Worm (Caenorhabditis elegans): ENCODE results near the gene W04H10.1.
"Not testable (repeated sequence)": the region's sequence is repeated elsewhere in the genome, so short reads cannot be mapped to it uniquely, and the experiment has no call there.

W04H10.1 gene

DNA sequence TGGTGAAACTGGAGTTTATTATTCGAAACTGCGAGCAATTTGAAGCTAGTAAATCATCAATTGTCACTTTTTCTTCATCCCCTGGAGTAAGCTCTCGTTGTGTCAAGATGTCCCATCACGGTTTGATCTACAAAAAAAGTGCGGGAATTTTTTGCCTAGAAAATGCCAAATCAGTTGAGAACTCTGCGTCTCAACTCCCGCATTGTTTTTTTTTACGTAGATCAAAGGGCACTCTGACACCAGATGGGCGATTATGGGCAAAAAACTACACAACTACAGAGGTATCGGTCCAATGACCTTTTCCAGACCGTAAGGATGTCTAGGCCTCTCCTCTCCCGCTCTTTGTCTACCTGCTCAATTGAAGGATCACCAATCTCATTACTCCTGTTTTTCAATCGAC is 21.3 kb upstream of the W04H10.1 start, which contains the start of gene fbxb-34:
Gene fbxb-34 (plus strand): TSS at position 301 of the 400 bp plus-strand sequence.
- no peak for TF ChIP-seq lin-11 (tag; optimal IDR thresholded peaks at IDR 0.05)
- TF ChIP-seq nhr-23 (tag; optimal IDR thresholded peaks at IDR 0.05) = no peak
- no peak for TF ChIP-seq R02D3.7 (tag; optimal IDR thresholded peaks at IDR 0.05)
- no peak for TF ChIP-seq nhr-10 (tag; optimal IDR thresholded peaks at IDR 0.05)
- no peak for TF ChIP-seq egl-27 (tag; optimal IDR thresholded peaks at IDR 0.05)
- no peak for TF ChIP-seq nhr-21 (tag; optimal IDR thresholded peaks at IDR 0.05)

DNA sequence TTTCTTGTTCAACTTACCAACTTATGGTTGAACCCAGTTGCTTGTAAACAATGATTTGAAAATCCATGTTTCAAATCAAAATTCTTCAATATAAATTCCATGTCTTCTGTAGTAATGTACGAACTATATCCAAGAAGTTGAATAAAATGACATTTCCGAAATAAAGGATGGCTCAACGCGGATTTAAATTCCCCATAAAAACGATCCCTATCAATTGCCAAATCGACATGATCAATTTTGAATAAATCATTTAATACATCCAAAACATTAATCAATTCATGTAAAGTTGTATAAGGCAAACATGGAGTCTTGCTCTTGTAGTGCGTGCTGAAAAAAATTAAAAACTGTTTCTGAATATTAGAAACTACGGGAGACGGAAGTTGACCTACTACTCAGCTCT is 17.7 kb upstream of the W04H10.1 start, which contains the start of gene W08F4.10:
Gene W08F4.10 (minus strand): TSS at position 101 of the 400 bp plus-strand sequence.
- no peak for TF ChIP-seq unc-55 (GFP tag; optimal IDR thresholded peaks at IDR 0.05)
- TF ChIP-seq snpc-4 (tag; optimal IDR thresholded peaks at IDR 0.05) = no peak
- no peak for TF ChIP-seq nhr-21 (tag; optimal IDR thresholded peaks at IDR 0.05)
- no peak for TF ChIP-seq lsy-2 (tag; optimal IDR thresholded peaks at IDR 0.05)
- TF ChIP-seq F13H6.1 (tag; optimal IDR thresholded peaks at IDR 0.05) = no peak
- TF ChIP-seq fos-1 (tag; optimal IDR thresholded peaks at IDR 0.05) = no peak
- TF ChIP-seq mbf-1 (tag; optimal IDR thresholded peaks at IDR 0.05) = no peak
- TF ChIP-seq mdl-1 (tag; optimal IDR thresholded peaks at IDR 0.05) = no peak
- TF ChIP-seq sma-3 (GFP tag; optimal IDR thresholded peaks at IDR 0.05) = no peak
- no peak for TF ChIP-seq egl-27 (tag; optimal IDR thresholded peaks at IDR 0.05)
- TF ChIP-seq nhr-23 (tag; optimal IDR thresholded peaks at IDR 0.05) = no peak
- no peak for TF ChIP-seq dmd-4 (tag; optimal IDR thresholded peaks at IDR 0.05)
- no peak for TF ChIP-seq unc-39 (tag; optimal IDR thresholded peaks at IDR 0.05)
- TF ChIP-seq ztf-11 (tag; optimal IDR thresholded peaks at IDR 0.05) = no peak
- no peak for TF ChIP-seq nhr-129 (tag; optimal IDR thresholded peaks at IDR 0.05)
- TF ChIP-seq aly-2 (tag; optimal IDR thresholded peaks at IDR 0.05) = no peak
- TF ChIP-seq gmeb-1 (tag; optimal IDR thresholded peaks at IDR 0.05) = no peak
- no peak for TF ChIP-seq sem-4 (tag; optimal IDR thresholded peaks at IDR 0.05)
- no peak for TF ChIP-seq elt-1 (tag; optimal IDR thresholded peaks at IDR 0.05)
- TF ChIP-seq nhr-237 (tag; optimal IDR thresholded peaks at IDR 0.05) = no peak

DNA sequence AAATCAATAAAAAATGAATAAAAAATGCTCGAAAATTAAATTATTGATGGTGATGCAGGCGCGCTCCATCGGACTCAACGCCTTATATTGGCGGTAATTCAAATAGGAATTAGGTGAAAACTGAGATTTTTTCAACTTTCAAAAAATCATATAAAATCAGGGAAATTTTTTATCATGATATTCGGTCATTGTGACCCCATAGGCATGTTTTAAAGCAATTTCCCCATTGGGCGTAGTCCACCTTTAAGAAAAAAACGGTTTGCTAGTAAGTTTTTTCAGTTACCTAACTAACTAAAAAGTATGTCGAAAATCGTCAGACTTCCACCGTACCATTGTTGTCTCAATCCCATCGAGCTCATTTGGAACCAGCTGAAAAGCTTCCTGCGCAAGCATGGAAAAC is 15.6 kb upstream of the W04H10.1 start, which contains the start of gene W08F4.1:
Gene W08F4.1 (plus strand): TSS at position 301 of the 400 bp plus-strand sequence.
- TF ChIP-seq sma-3 (GFP tag; optimal IDR thresholded peaks at IDR 0.05); nhr-21 (tag; optimal IDR thresholded peaks at IDR 0.05); nhr-129 (tag; optimal IDR thresholded peaks at IDR 0.05): not testable (repeated sequence)

DNA sequence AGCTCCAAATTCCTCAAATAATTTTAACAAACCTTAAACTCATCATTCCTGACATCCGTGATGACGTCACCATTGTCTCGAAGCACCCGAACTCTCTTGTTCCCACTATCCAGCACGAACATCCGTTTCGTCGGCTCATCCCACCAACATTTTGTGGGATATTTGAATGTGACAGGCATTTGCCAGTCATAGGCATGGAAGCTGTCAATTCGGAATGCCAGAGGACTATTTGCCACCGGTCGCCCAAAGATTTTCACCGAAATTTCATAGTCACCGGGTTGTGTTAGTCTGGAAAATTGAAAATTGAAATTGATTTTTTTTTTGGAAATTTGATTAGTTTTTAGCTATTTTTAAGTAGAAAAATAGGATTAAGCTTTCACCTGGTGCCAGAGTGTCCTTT is 12.2 kb upstream of the W04H10.1 start:
- TF ChIP-seq dmd-4 (tag; optimal IDR thresholded peaks at IDR 0.05) (no peak), nhr-10 (tag; optimal IDR thresholded peaks at IDR 0.05) (no peak), mdl-1 (tag; optimal IDR thresholded peaks at IDR 0.05) (no peak), lin-39 (tag; optimal IDR thresholded peaks at IDR 0.05) (no peak), lin-11 (tag; optimal IDR thresholded peaks at IDR 0.05) (no peak), zag-1 (tag; optimal IDR thresholded peaks at IDR 0.05) (no peak), unc-62 (GFP tag; optimal IDR thresholded peaks at IDR 0.05) (no peak), ztf-11 (tag; optimal IDR thresholded peaks at IDR 0.05) (no peak), ZK546.5 (tag; optimal IDR thresholded peaks at IDR 0.05) (no peak), nhr-129 (tag; optimal IDR thresholded peaks at IDR 0.05) (no peak), peb-1 (tag; optimal IDR thresholded peaks at IDR 0.05) (no peak), crh-2 (tag; optimal IDR thresholded peaks at IDR 0.05) (no peak), Y55F3AM.14 (GFP tag; optimal IDR thresholded peaks at IDR 0.05) (no peak), lin-13 (GFP tag; optimal IDR thresholded peaks at IDR 0.05) (no peak), ama-1 (optimal IDR thresholded peaks at IDR 0.05) (no peak)

DNA sequence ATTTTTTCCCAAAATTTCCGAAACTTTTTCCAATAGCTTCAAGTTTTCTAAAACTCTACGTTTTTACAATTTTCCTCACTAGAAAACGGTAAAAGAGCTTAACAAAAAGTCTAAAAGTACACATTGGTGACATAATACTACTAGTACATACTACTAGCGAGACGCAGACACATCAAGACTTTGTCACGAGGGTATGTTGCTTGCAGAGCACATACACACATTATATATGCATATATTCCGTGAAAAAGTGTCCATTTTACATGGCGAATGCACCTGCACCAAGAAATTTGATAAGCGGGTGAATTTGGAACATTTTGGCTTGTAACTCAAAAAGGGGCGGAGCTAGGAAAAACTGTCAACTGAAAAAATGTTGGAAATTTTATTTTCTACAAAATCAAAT is 7.6 kb upstream of the W04H10.1 start:
- TF ChIP-seq Y55F3AM.14 (GFP tag; optimal IDR thresholded peaks at IDR 0.05) = no peak
- TF ChIP-seq mdl-1 (tag; optimal IDR thresholded peaks at IDR 0.05) = peak; percentile 10 to 67
- peak; percentile 79 for TF ChIP-seq unc-55 (GFP tag; optimal IDR thresholded peaks at IDR 0.05)
- TF ChIP-seq ztf-4 (tag; optimal IDR thresholded peaks at IDR 0.05) = no peak
- no peak for TF ChIP-seq ama-1 (optimal IDR thresholded peaks at IDR 0.05)
- TF ChIP-seq nhr-10 (tag; optimal IDR thresholded peaks at IDR 0.05) = no peak
- TF ChIP-seq nhr-12 (tag; optimal IDR thresholded peaks at IDR 0.05) = no peak
- no peak for TF ChIP-seq ceh-82 (tag; optimal IDR thresholded peaks at IDR 0.05)
- TF ChIP-seq egl-27 (tag; optimal IDR thresholded peaks at IDR 0.05) = peak; percentile 49
- TF ChIP-seq elt-1 (tag; optimal IDR thresholded peaks at IDR 0.05) = no peak
- TF ChIP-seq dmd-4 (tag; optimal IDR thresholded peaks at IDR 0.05) = no peak
- TF ChIP-seq nhr-129 (tag; optimal IDR thresholded peaks at IDR 0.05) = peak; percentile 74
- TF ChIP-seq mab-5 (tag; optimal IDR thresholded peaks at IDR 0.05) = peak; percentile 21
- TF ChIP-seq crh-2 (tag; optimal IDR thresholded peaks at IDR 0.05) = peak; percentile 58
- no peak for TF ChIP-seq unc-62 (GFP tag; optimal IDR thresholded peaks at IDR 0.05)
- peak in 1 of 2 experiments; percentile 65 for TF ChIP-seq lsy-2 (tag; optimal IDR thresholded peaks at IDR 0.05)
- TF ChIP-seq C34F6.9 (tag; optimal IDR thresholded peaks at IDR 0.05) = peak; percentile 70
- no peak for TF ChIP-seq alr-1 (tag; optimal IDR thresholded peaks at IDR 0.05)
- peak; percentile 78 for TF ChIP-seq sma-9 (GFP tag; optimal IDR thresholded peaks at IDR 0.05)
- TF ChIP-seq sma-9 (tag; optimal IDR thresholded peaks at IDR 0.05) = no peak
- no peak for TF ChIP-seq lin-39 (tag; optimal IDR thresholded peaks at IDR 0.05)
- TF ChIP-seq nhr-237 (tag; optimal IDR thresholded peaks at IDR 0.05) = no peak
- TF ChIP-seq gmeb-1 (tag; optimal IDR thresholded peaks at IDR 0.05) = peak; percentile 32
